Worm (Caenorhabditis elegans) whole organism, young adult: ENCODE measurements around the gene col-96.

Experiments
- F52B5.7 ChIP-seq: sonication (generic microtip); optimal IDR thresholded peaks from 2 replicates; lab custom pipeline; 2016; ENCODE audit warnings: mild to moderate bottlenecking, missing genetic modification characterization, missing compliant biosample characterization
- F55B11.4 ChIP-seq: sonication (generic microtip); optimal IDR thresholded peaks from 2 replicates; lab custom pipeline; 2016; ENCODE audit warnings: missing compliant biosample characterization, missing genetic modification characterization, borderline replicate concordance; ENCODE audit not compliant: insufficient read depth
- ceh-100 ChIP-seq: fragments of 200-800 bp; sonication (Bioruptor generic); IDR thresholded peaks from 2 replicates; pipeline ENCODE4 v1.3.6; 2022; ENCODE audit warnings: missing genetic modification reagents, missing genetic modification characterization, missing compliant biosample characterization
- lsl-1 ChIP-seq: fragments of 200-800 bp; sonication (Bioruptor generic); optimal IDR thresholded peaks from 2 replicates; lab custom pipeline; 2018; ENCODE audit warnings: mild to moderate bottlenecking, missing genetic modification characterization, moderate library complexity, missing compliant biosample characterization
- nfya-1 ChIP-seq: sonication (generic microtip); optimal IDR thresholded peaks from 2 replicates; lab custom pipeline; 2017; ENCODE audit warnings: antibody characterized with exemption, missing compliant biosample characterization, missing genetic modification characterization, borderline replicate concordance; ENCODE audit not compliant: insufficient read depth
- xnd-1 ChIP-seq: sonication (generic microtip); optimal IDR thresholded peaks from 2 replicates; lab custom pipeline; 2016; ENCODE audit warnings: missing genotype, missing genetic modification reagents, missing genetic modification characterization, missing compliant biosample characterization

ce11 chrIII:11721405-11721804 is 14.8 kb upstream of the col-96 start, which contains the start of gene Y41C4A.32:
- no peak for TF ChIP-seq xnd-1 (tag; lab: Kevin White, UChicago)
- TF ChIP-seq F55B11.4 = no peak
- TF ChIP-seq lsl-1 (GFP tag; lab: Kevin White, UChicago) = no peak
- no peak for TF ChIP-seq F52B5.7 (tag; lab: Kevin White, UChicago)
- TF ChIP-seq nfya-1 (tag; lab: Kevin White, UChicago) = no peak
- no peak for TF ChIP-seq ceh-100
